Worm (Caenorhabditis elegans) whole organism, L3 larva: ENCODE measurements around the gene npp-25.

Experiments used
- ZK546.5 ChIP-seq: sonication (generic microtip); optimal IDR thresholded peaks from 2 replicates; lab custom pipeline; 2017; ENCODE audit warnings: missing biosample characterization, missing genetic modification characterization
- aly-2 ChIP-seq: fragments of 150-350 bp; optimal IDR thresholded peaks from 2 replicates; lab custom pipeline; 2014; ENCODE audit warnings: missing biosample characterization, missing genetic modification characterization
- ama-1 ChIP-seq: fragments of 150-350 bp; optimal IDR thresholded peaks from 2 replicates; lab custom pipeline; 2018
- ceh-28 ChIP-seq: fragments of 150-350 bp; optimal IDR thresholded peaks from 2 replicates; lab custom pipeline; 2014; ENCODE audit warnings: missing biosample characterization, missing genetic modification reagents, missing genetic modification characterization
- ceh-9 ChIP-seq: sonication (generic microtip); optimal IDR thresholded peaks from 2 replicates; lab custom pipeline; 2018; ENCODE audit warnings: missing biosample characterization, missing genetic modification characterization
- daf-12 ChIP-seq: fragments of 150-350 bp; optimal IDR thresholded peaks from 2 replicates; lab custom pipeline; 2014; ENCODE audit warnings: missing biosample characterization, missing genetic modification reagents, missing genetic modification characterization
- egl-27 ChIP-seq: sonication (generic microtip); optimal IDR thresholded peaks from 4 replicates; lab custom pipeline; 2017; ENCODE audit warnings: missing biosample characterization, missing genetic modification reagents, missing genetic modification characterization
- egl-5 ChIP-seq: fragments of 150-350 bp; optimal IDR thresholded peaks from 2 replicates; lab custom pipeline; 2017; ENCODE audit warnings: missing biosample characterization, missing genetic modification reagents, missing genetic modification characterization, inconsistent platforms
- elt-2 ChIP-seq: sonication (generic microtip); optimal IDR thresholded peaks from 2 replicates; lab custom pipeline; 2016; ENCODE audit warnings: missing genetic modification reagents, mild to moderate bottlenecking, missing genetic modification characterization, missing compliant biosample characterization
- eor-1 ChIP-seq, 2 experiments: fragments of 150-350 bp; optimal IDR thresholded peaks; 2 replicates each; lab custom pipeline; 2014 to 2018; ENCODE audit warnings: missing biosample characterization in 2 of 2, missing genetic modification characterization in 2 of 2
- fkh-10 ChIP-seq: sonication (generic microtip); optimal IDR thresholded peaks from 2 replicates; lab custom pipeline; 2017; ENCODE audit warnings: missing biosample characterization, missing genetic modification reagents, missing genetic modification characterization
- fkh-2 ChIP-seq: fragments of 150-350 bp; optimal IDR thresholded peaks from 2 replicates; lab custom pipeline; 2014; ENCODE audit warnings: missing biosample characterization, missing genetic modification reagents, missing genetic modification characterization
- hmg-11 ChIP-seq: sonication (generic microtip); optimal IDR thresholded peaks from 2 replicates; lab custom pipeline; 2016; ENCODE audit warnings: missing genetic modification characterization, missing compliant biosample characterization
- jun-1 ChIP-seq: fragments of 150-350 bp; optimal IDR thresholded peaks from 2 replicates; lab custom pipeline; 2014; ENCODE audit warnings: missing biosample characterization, missing genetic modification reagents, missing genetic modification characterization
- lin-15B ChIP-seq: fragments of 150-350 bp; optimal IDR thresholded peaks from 2 replicates; lab custom pipeline; 2014; ENCODE audit warnings: missing biosample characterization, missing genetic modification characterization
- lin-39 ChIP-seq: fragments of 150-350 bp; optimal IDR thresholded peaks from 2 replicates; lab custom pipeline; 2018; ENCODE audit warnings: missing biosample characterization, missing genetic modification reagents, missing genetic modification characterization
- lsy-12 ChIP-seq: sonication (generic microtip); optimal IDR thresholded peaks from 2 replicates; lab custom pipeline; 2016; ENCODE audit warnings: mild to moderate bottlenecking, missing genetic modification characterization, missing compliant biosample characterization
- mdl-1 ChIP-seq: fragments of 150-350 bp; optimal IDR thresholded peaks from 2 replicates; lab custom pipeline; 2014; ENCODE audit warnings: missing biosample characterization, missing genetic modification characterization
- mml-1 ChIP-seq: fragments of 150-350 bp; sonication (generic microtip); optimal IDR thresholded peaks from 3 replicates; lab custom pipeline; 2014; ENCODE audit warnings: missing biosample characterization, missing genetic modification characterization
- nfya-1 ChIP-seq: sonication (generic microtip); optimal IDR thresholded peaks from 2 replicates; lab custom pipeline; 2017; ENCODE audit warnings: missing genetic modification characterization, mild to moderate bottlenecking, missing compliant biosample characterization, antibody characterized with exemption, moderate library complexity; ENCODE audit not compliant: insufficient read depth
- nhr-23 ChIP-seq: fragments of 150-350 bp; optimal IDR thresholded peaks from 2 replicates; lab custom pipeline; 2014; ENCODE audit warnings: missing biosample characterization, missing genetic modification reagents, missing genetic modification characterization
- nhr-237 ChIP-seq: fragments of 150-350 bp; optimal IDR thresholded peaks from 2 replicates; lab custom pipeline; 2014; ENCODE audit warnings: missing biosample characterization, missing genetic modification characterization
- nhr-25 ChIP-seq: sonication (generic microtip); optimal IDR thresholded peaks from 2 replicates; lab custom pipeline; 2017; ENCODE audit warnings: missing biosample characterization, missing genetic modification characterization
- nhr-67 ChIP-seq: fragments of 150-350 bp; optimal IDR thresholded peaks from 2 replicates; lab custom pipeline; 2014; ENCODE audit warnings: missing biosample characterization, missing genetic modification characterization
- nhr-76 ChIP-seq: fragments of 150-350 bp; sonication (generic microtip); optimal IDR thresholded peaks from 5 replicates; lab custom pipeline; 2014; ENCODE audit warnings: missing biosample characterization, missing genetic modification characterization
- pha-4 ChIP-seq: fragments of 150-350 bp; optimal IDR thresholded peaks from 2 replicates; lab custom pipeline; 2014; ENCODE audit warnings: missing biosample characterization, missing genetic modification reagents, missing genetic modification characterization
- pqm-1 ChIP-seq: fragments of 150-350 bp; optimal IDR thresholded peaks from 2 replicates; lab custom pipeline; 2017; ENCODE audit warnings: missing biosample characterization, missing genetic modification characterization, inconsistent platforms
- sea-2 ChIP-seq: fragments of 150-350 bp; sonication (generic microtip); optimal IDR thresholded peaks from 4 replicates; lab custom pipeline; 2014; ENCODE audit warnings: missing biosample characterization, missing genetic modification reagents, missing genetic modification characterization
- snpc-4 ChIP-seq: fragments of 150-350 bp; optimal IDR thresholded peaks from 2 replicates; lab custom pipeline; 2014; ENCODE audit warnings: missing biosample characterization, missing genetic modification characterization
- tbx-2 ChIP-seq: sonication (generic microtip); optimal IDR thresholded peaks from 2 replicates; lab custom pipeline; 2016; ENCODE audit warnings: mild to moderate bottlenecking, missing genetic modification characterization, missing compliant biosample characterization
- unc-39 ChIP-seq: sonication (generic microtip); optimal IDR thresholded peaks from 4 replicates; lab custom pipeline; 2017; ENCODE audit warnings: missing biosample characterization, missing genetic modification characterization
- ztf-11 ChIP-seq: fragments of 150-350 bp; optimal IDR thresholded peaks from 2 replicates; lab custom pipeline; 2014; ENCODE audit warnings: missing biosample characterization, missing genetic modification characterization
- ztf-4 ChIP-seq: fragments of 150-350 bp; optimal IDR thresholded peaks from 2 replicates; lab custom pipeline; 2014; ENCODE audit warnings: missing biosample characterization, missing genetic modification characterization

Gene npp-25

DNA sequence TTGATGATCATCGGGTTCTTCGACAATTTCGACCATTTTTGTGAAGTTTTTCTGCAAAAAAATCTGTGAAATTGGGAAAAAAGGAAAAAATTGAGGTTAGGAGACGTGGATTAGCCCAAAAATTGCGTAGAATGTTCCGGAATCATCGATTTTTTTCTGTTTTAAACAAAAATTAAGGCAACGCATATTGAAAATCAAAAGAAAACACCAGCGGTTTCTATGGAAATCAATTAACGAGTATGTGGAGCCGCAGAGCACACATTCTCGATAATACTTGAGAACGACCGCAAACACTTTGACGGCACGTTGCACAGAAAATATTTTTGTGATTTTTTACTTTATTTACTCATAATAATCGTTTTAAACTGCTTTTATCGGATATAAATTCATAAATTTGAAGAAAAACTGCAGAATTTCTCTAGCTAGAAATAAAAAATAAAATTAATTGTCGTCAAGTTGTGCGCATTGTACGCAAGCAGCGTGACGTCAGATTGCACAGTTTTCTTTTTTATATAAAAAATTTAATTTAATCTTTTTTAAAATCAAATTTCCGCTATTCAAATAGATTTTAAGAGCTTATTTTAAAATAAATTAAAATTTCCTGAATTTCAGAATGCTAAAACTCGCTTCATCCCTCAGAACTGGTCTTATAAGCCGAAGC lies at the start of gene npp-25, which contains the start of gene mrps-10:
Gene npp-25 (minus strand): TSS at position 51 of the 661 bp plus-strand sequence.
Gene mrps-10 (plus strand): TSS at position 611 of the 661 bp plus-strand sequence.
- peak; percentile 50 for TF ChIP-seq nfya-1 (tag; lab: Kevin White, UChicago)
- no peak for TF ChIP-seq nhr-76 (tag; lab: Kevin White, UChicago)
- TF ChIP-seq aly-2: no peak
- no peak for TF ChIP-seq sea-2 (GFP tag; lab: Kevin White, UChicago)
- no peak for TF ChIP-seq ceh-28 (tag; lab: Kevin White, UChicago)
- peak; percentile 27 for TF ChIP-seq lin-39 (tag; lab: Kevin White, UChicago)
- peak; percentile 66 for TF ChIP-seq pha-4
- peak; percentile 50 for TF ChIP-seq lin-15B
- TF ChIP-seq hmg-11 (tag; lab: Kevin White, UChicago): peak; percentile 48

DNA sequence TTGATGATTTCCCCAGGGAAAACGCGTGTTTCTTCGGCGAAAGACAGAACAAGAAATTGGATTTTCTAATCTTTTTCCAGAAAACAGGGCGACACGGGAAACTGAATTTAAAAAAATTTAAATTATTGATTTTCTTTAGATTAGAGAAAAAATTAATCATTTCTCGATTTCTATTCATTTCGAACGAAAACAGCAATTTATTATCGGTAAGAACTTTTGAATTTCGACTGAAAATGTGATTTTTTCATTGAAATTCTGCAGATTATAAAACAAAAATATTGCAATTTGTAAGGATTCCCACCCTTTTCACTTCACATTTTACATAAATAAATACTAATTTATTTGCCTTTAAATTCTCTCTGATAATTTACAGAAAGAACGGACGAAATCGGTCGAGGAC lies 46.6 kb upstream of the npp-25 start, which contains the start of gene bckd-1A:
Gene bckd-1A (minus strand): TSS at position 101 of the 400 bp plus-strand sequence.
- TF ChIP-seq mdl-1 (tag; lab: Kevin White, UChicago) (no peak), ztf-4 (tag; lab: Kevin White, UChicago) (no peak), nhr-23 (tag; lab: Kevin White, UChicago) (no peak), fkh-2 (tag; lab: Kevin White, UChicago) (no peak), jun-1 (no peak), lsy-12 (no peak), mml-1 (tag; lab: Kevin White, UChicago) (no peak), lin-15B (no peak), nhr-67 (tag; lab: Kevin White, UChicago) (no peak), ZK546.5 (tag; lab: Kevin White, UChicago) (no peak), sea-2 (GFP tag; lab: Kevin White, UChicago) (no peak), daf-12 (no peak), egl-27 (tag; lab: Kevin White, UChicago) (no peak), nhr-25 (tag; lab: Kevin White, UChicago) (no peak)
- TF ChIP-seq, all 47 proteins: peak for 0

DNA sequence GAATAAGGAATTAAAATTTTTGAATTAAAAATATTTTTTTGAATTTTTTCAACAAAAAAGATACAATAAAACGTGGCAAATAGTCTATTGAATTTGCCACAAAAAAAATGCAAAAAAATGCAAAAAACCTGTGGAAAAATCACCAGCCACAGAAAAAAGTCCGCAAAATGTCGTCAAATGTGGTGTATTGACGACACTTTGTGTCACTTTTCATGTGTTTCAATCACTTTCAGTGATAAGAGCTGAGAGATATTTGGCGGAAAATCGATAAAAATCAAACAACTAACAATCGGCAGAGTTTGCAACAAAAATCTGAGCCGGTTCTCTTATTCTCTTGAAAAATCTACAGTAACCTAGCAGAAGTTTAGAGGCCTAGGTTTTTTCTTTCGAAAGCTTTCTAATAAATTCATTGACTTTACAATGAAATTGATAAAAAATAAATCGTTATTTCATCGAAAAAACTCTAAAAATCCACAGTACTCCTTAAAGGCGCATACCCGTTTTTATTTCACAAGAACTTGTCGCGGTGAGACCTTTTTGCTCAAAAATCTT lies 46.1 kb upstream of the npp-25 start:
- TF ChIP-seq tbx-2 (no peak), jun-1 (no peak), fkh-10 (GFP tag; lab: Kevin White, UChicago) (no peak), lin-39 (tag; lab: Kevin White, UChicago) (no peak), pha-4 (peak; percentile 57), hmg-11 (tag; lab: Kevin White, UChicago) (peak; percentile 53), pqm-1 (tag; lab: Kevin White, UChicago) (peak; percentile 19), ztf-11 (tag; lab: Kevin White, UChicago) (no peak), ceh-28 (tag; lab: Kevin White, UChicago) (peak; percentile 63), mml-1 (tag; lab: Kevin White, UChicago) (no peak), snpc-4 (no peak), elt-2 (peak; percentile 39), lin-15B (peak; percentile 39), eor-1 (tag; optimal IDR thresholded peaks at IDR 0.05; lab: Kevin White, UChicago) (no peak), egl-5 (no peak), nfya-1 (tag; lab: Kevin White, UChicago) (peak; percentile 47)

DNA sequence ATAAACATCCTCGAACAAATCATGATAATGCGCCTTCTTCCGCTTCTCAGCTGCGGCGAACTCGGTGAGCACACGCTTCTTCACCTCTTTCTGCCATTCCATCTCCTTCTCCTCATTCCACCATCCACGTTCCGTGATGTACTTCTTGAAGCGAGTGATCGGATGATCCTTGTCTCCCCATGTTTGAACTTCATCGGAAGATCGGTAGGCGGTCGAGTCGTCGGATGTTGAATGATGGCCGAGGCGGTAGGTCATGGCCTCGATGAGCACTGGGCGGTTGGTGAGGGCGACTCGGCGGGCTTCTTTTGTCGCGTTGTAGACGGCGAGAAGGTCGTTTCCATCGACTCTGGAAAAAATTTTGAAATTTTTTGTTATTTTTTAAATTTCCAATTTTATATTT lies 42.5 kb upstream of the npp-25 start:
- no peak for TF ChIP-seq pha-4
- TF ChIP-seq pqm-1 (tag; lab: Kevin White, UChicago): no peak
- no peak for TF ChIP-seq ceh-9
- TF ChIP-seq aly-2: no peak
- TF ChIP-seq nhr-237 (tag; lab: Kevin White, UChicago): no peak
- no peak for TF ChIP-seq ama-1
- no peak for TF ChIP-seq ztf-4 (tag; lab: Kevin White, UChicago)
- no peak for TF ChIP-seq unc-39 (tag; lab: Kevin White, UChicago)
- TF ChIP-seq fkh-2 (tag; lab: Kevin White, UChicago): no peak
